Fruit fly (Drosophila melanogaster): ENCODE measurements around the gene CheA84a.

Gene CheA84a

dm6 chr3R:8243720-8244119 lies 39.1 kb upstream of the CheA84a start, which contains the start of the genes CG9636, CG18749 and CG33722 (continued):
- TF ChIP-seq CG9437 (GFP tag; optimal IDR thresholded peaks at IDR 0.05), result peak; percentile 76
- no peak for TF ChIP-seq repo (GFP tag; optimal IDR thresholded peaks at IDR 0.05)
- TF ChIP-seq NK7.1 (GFP tag; optimal IDR thresholded peaks at IDR 0.05), result no peak
- TF ChIP-seq fd96Cb (tag; optimal IDR thresholded peaks at IDR 0.05), result peak; percentile 37
- no peak for TF ChIP-seq CG11560 (tag; IDR thresholded peaks at IDR 0.05)
- peak; percentile 10 for TF ChIP-seq ATbp (GFP tag; optimal IDR thresholded peaks at IDR 0.05)
- no peak for TF ChIP-seq hth (optimal IDR thresholded peaks at IDR 0.05)
- peak; percentile 36 for TF ChIP-seq CG12744 (GFP tag; optimal IDR thresholded peaks at IDR 0.05)
- TF ChIP-seq Scr (GFP tag; IDR thresholded peaks at IDR 0.05; ENCODE audit: partially characterized antibody), result peak; percentile 98
- TF ChIP-seq CG9797 (GFP tag; optimal IDR thresholded peaks at IDR 0.05), result peak; percentile 26
- TF ChIP-seq fu2 (GFP tag; optimal IDR thresholded peaks at IDR 0.05), result no peak
- TF ChIP-seq CG6175 (GFP tag; IDR thresholded peaks at IDR 0.05), result no peak
- TF ChIP-seq Myb (GFP tag; optimal IDR thresholded peaks at IDR 0.05), result no peak
- TF ChIP-seq ab (GFP tag; optimal IDR thresholded peaks at IDR 0.05), result no peak
- no peak for TF ChIP-seq Drgx (GFP tag; IDR thresholded peaks at IDR 0.05)
- TF ChIP-seq nmo (GFP tag; optimal IDR thresholded peaks at IDR 0.05), result peak; percentile 81
- peak; percentile 56 for TF ChIP-seq twi (tag; optimal IDR thresholded peaks at IDR 0.05)
- peak; percentile 55 for TF ChIP-seq CG8281 (tag; optimal IDR thresholded peaks at IDR 0.05)
- TF ChIP-seq tll (GFP tag; optimal IDR thresholded peaks at IDR 0.05), result peak in 1 of 2 experiments; percentile 80
- TF ChIP-seq Mad (GFP tag; optimal IDR thresholded peaks at IDR 0.05), result peak; percentile 59
- peak; percentile 68 for TF ChIP-seq CG7556 (GFP tag; optimal IDR thresholded peaks at IDR 0.05)
- peak; percentile 67; the same call in 1 of the 2 replicates for TF ChIP-seq slbo (GFP tag; IDR thresholded peaks at IDR 0.05)
- TF ChIP-seq exex (tag; optimal IDR thresholded peaks at IDR 0.05), result peak; percentile 54
- TF ChIP-seq odd (GFP tag; optimal IDR thresholded peaks at IDR 0.05), result peak; percentile 17
- TF ChIP-seq CG6254 (GFP tag; optimal IDR thresholded peaks at IDR 0.05), result peak; percentile 52
- 0 out of 3 replicates have a peak, but pooled peaks have one; percentile 13 for TF ChIP-seq CG2199 (GFP tag; IDR thresholded peaks at IDR 0.05)
- TF ChIP-seq CG1832 (GFP tag; optimal IDR thresholded peaks at IDR 0.05), result no peak
- TF ChIP-seq gfzf (GFP tag; optimal IDR thresholded peaks at IDR 0.05), result no peak
- peak; percentile 94 for TF ChIP-seq BEAF-32 (GFP tag; optimal IDR thresholded peaks at IDR 0.05)
- TF ChIP-seq fd3F (GFP tag; optimal IDR thresholded peaks at IDR 0.05), result peak; percentile 30
- TF ChIP-seq knrl (GFP tag; IDR thresholded peaks at IDR 0.05; ENCODE audit: partially characterized antibody), result peak; percentile 94
- TF ChIP-seq dmrt11E (tag; optimal IDR thresholded peaks at IDR 0.05), result peak; percentile 70
- no peak for TF ChIP-seq NC2β (GFP tag; optimal IDR thresholded peaks at IDR 0.05)
- peak; percentile 16 for TF ChIP-seq HLH54F (GFP tag; optimal IDR thresholded peaks at IDR 0.05)
- TF ChIP-seq br (optimal IDR thresholded peaks at IDR 0.05), result no peak
- no peak for TF ChIP-seq CG8359 (GFP tag; optimal IDR thresholded peaks at IDR 0.05; ENCODE audit: borderline replicate concordance)
- peak; percentile 73 for TF ChIP-seq CG4617 (GFP tag; optimal IDR thresholded peaks at IDR 0.05; ENCODE audit: borderline replicate concordance)
- no peak; the same call in 2 of the 3 replicates for TF ChIP-seq CG14050 (GFP tag; IDR thresholded peaks at IDR 0.05)
- TF ChIP-seq Side (GFP tag; optimal IDR thresholded peaks at IDR 0.05), result peak; percentile 56
- TF ChIP-seq trem (tag; optimal IDR thresholded peaks at IDR 0.05), result peak; percentile 86
- peak; percentile 99 for TF ChIP-seq CG13287 (GFP tag; IDR thresholded peaks at IDR 0.05; ENCODE audit: partially characterized antibody)
- peak; percentile 39; the same call in 1 of the 2 replicates for TF ChIP-seq CG10366 (GFP tag; IDR thresholded peaks at IDR 0.05)
- TF ChIP-seq lov (optimal IDR thresholded peaks at IDR 0.05), result no peak
- TF ChIP-seq lov (GFP tag; IDR thresholded peaks at IDR 0.05), result no peak
- TF ChIP-seq CG2875 (GFP tag; optimal IDR thresholded peaks at IDR 0.05), result peak; percentile 1
- TF ChIP-seq CG31388 (GFP tag; optimal IDR thresholded peaks at IDR 0.05), result no peak
- TF ChIP-seq CG17328 (GFP tag; IDR thresholded peaks at IDR 0.05), result peak; percentile 58; the same call in 1 of the 2 replicates
- TF ChIP-seq Dip2 (GFP tag; IDR thresholded peaks at IDR 0.05), result no peak
- no peak for TF ChIP-seq CG30431 (GFP tag; optimal IDR thresholded peaks at IDR 0.05)
- TF ChIP-seq vfl (GFP tag; optimal IDR thresholded peaks at IDR 0.05), result peak; percentile 54
- TF ChIP-seq nau (GFP tag; optimal IDR thresholded peaks at IDR 0.05), result peak; percentile 50
